Worm (Caenorhabditis elegans): ENCODE measurements around the gene vhl-1.

DNA sequence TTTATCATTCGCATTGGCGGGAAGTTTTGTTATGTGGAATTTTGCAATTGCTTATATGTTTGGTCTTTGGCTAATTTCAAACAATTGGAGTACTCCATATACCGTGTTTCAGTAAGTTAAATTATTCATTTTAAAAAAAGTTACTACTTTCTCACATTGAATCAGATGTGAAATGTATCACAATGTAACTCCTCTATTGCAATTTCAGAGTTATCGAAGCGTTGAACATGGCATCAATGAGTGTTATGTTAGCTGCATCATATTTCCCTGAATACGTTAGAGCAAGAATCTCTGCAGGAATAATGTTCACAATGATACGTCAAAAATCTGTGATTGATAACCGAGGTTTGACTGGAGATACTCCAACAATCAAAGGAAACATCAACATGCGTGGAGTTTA lies 48.7 kb downstream of the vhl-1 start:
- TF ChIP-seq skn-1 (tag; optimal IDR thresholded peaks at IDR 0.05) (no peak), lin-39 (tag; optimal IDR thresholded peaks at IDR 0.05) (no peak), nhr-11 (tag; optimal IDR thresholded peaks at IDR 0.05) (no peak), tbx-2 (tag; optimal IDR thresholded peaks at IDR 0.05) (no peak), nhr-12 (tag; optimal IDR thresholded peaks at IDR 0.05) (no peak), elt-3 (tag; optimal IDR thresholded peaks at IDR 0.05) (no peak), nhr-237 (tag; optimal IDR thresholded peaks at IDR 0.05) (no peak), unc-62 (GFP tag; optimal IDR thresholded peaks at IDR 0.05) (no peak), pha-4 (tag; optimal IDR thresholded peaks at IDR 0.05) (no peak), lsy-12 (tag; optimal IDR thresholded peaks at IDR 0.05) (no peak), mdl-1 (tag; optimal IDR thresholded peaks at IDR 0.05) (no peak)

Measured in whole organism, L3 larva.